Worm (Caenorhabditis elegans): ENCODE measurements around the gene F22B5.4.

Gene F22B5.4

DNA sequence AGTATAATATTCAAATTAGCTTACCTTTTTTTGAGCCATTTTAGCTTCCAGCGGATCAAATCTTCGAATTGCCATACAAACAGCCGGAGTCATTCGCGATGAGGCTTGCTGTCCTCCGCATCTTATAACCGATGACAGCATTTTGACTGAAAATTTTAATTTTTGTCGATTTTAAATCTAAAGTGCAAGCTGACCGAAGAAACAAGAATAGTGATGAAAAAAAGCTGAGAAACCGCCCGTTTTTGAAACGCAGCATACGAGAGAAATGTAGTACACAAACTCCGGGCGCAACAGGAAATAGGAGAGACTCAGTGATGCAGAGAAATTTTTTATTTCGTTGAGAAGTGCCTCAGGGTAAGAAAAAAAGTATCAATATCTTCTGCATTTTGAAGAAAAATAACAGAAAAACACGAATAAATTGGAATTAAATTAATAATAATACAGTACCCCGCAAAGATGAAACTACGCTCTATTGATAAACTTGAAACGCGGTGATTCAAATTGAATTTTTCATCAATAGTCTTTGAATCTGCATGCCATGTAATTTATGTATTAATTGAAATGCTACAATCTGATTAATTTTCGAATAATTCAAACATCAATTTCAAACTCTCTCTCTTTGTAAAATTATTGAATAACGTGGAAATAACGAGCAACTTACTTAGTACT, 33.7 kb downstream of the F22B5.4 start:
- no peak for TF ChIP-seq cnd-1 (tag; optimal IDR thresholded peaks at IDR 0.05)
- TF ChIP-seq sptf-1 (tag; optimal IDR thresholded peaks at IDR 0.05) = no peak
- no peak for TF ChIP-seq elt-1 (tag; optimal IDR thresholded peaks at IDR 0.05; ENCODE audit: borderline replicate concordance, insufficient read depth)
- TF ChIP-seq ces-1 (GFP tag; optimal IDR thresholded peaks at IDR 0.05) = peak; percentile 44
- TF ChIP-seq flh-1 (GFP tag; optimal IDR thresholded peaks at IDR 0.05) = no peak
- no peak for TF ChIP-seq unc-62 (GFP tag; optimal IDR thresholded peaks at IDR 0.05)
- peak; percentile 82 for TF ChIP-seq lsy-2 (tag; optimal IDR thresholded peaks at IDR 0.05)

DNA sequence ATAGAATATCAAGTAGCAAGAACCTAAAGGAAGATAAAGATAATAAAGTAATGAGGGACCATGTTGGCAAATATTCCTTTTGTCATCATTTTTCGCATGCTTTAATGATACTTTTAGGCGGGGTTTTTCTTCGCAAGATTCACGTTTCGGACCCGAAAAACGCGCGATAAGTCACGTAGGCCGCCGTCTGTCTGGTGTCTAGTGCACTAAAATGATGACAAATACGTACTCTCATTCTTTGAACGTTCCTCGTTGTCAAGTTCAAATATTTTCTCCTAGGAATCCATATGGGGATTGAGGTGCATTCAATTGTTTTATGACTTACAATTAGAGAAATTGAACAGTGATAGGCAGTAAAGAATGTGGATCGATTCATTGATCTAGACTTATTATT, 34.3 kb downstream of the F22B5.4 start, which contains the start of gene taap-1:
TSS of gene taap-1 (minus strand) at position 79 of the 394 bp plus-strand sequence.
- TF ChIP-seq ceh-39 (tag; optimal IDR thresholded peaks at IDR 0.05) (no peak), nhr-237 (tag; optimal IDR thresholded peaks at IDR 0.05) (no peak), nhr-76 (tag; optimal IDR thresholded peaks at IDR 0.05) (no peak), nhr-28 (tag; optimal IDR thresholded peaks at IDR 0.05) (no peak), ztf-11 (tag; optimal IDR thresholded peaks at IDR 0.05) (no peak), nhr-2 (tag; optimal IDR thresholded peaks at IDR 0.05) (no peak), mls-2 (tag; optimal IDR thresholded peaks at IDR 0.05) (no peak), tbx-8 (GFP tag; optimal IDR thresholded peaks at IDR 0.05) (no peak), ces-1 (GFP tag; optimal IDR thresholded peaks at IDR 0.05) (no peak), zip-8 (tag; optimal IDR thresholded peaks at IDR 0.05) (no peak), cnd-1 (tag; optimal IDR thresholded peaks at IDR 0.05) (no peak), ceh-83 (GFP tag; optimal IDR thresholded peaks at IDR 0.05) (no peak)

DNA sequence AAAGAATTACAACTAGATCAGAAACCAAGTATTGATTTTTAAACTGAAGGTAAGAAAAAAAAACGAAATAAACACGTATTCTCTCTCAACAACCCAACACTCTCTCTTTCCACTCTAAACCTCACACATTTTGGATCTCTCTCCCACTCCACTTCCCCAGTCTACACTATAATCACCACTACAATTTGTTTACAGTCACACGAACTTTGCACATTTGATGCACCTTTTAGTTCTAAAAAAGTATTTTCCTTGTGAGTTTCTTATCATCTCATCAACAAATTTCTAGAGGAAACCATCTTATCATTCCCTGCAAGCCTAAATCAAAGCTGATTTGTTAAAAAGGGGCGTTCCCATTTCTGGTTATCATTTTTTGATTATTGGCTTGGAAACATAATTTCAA, 35.0 kb downstream of the F22B5.4 start:
- no peak for TF ChIP-seq tbx-8 (GFP tag; optimal IDR thresholded peaks at IDR 0.05)
- TF ChIP-seq hlh-1 (tag; optimal IDR thresholded peaks at IDR 0.05) = no peak
- no peak for TF ChIP-seq ztf-11 (tag; optimal IDR thresholded peaks at IDR 0.05)
- TF ChIP-seq ceh-39 (tag; optimal IDR thresholded peaks at IDR 0.05) = no peak
- no peak for TF ChIP-seq ham-2 (GFP tag; optimal IDR thresholded peaks at IDR 0.05)
- no peak for TF ChIP-seq mab-5 (tag; optimal IDR thresholded peaks at IDR 0.05)
- TF ChIP-seq unc-62 (GFP tag; optimal IDR thresholded peaks at IDR 0.05) = no peak
- TF ChIP-seq mep-1 (tag; optimal IDR thresholded peaks at IDR 0.05) = no peak
- no peak for TF ChIP-seq drap-1 (GFP tag; optimal IDR thresholded peaks at IDR 0.05)
- no peak for TF ChIP-seq blmp-1 (tag; optimal IDR thresholded peaks at IDR 0.05)

DNA sequence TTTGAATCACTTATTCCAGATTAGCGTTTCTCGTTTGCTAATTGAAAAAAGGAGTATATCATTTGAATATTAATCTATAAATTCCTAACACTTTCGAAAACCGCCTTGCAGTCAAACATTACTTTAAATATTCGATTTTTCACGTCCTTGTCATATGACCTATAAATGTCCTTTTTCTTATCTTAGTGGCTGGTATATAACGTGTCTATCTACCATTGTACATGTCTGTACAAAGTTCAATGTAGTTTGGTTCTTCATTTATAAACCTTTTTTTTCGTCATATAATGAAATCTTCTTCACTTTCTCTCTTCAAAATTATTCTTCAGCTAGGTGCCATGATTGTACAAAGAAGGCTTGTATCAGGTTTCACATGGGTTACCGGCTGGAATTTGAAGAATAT, 36.1 kb downstream of the F22B5.4 start, which contains the start of gene gbh-2:
TSS of gene gbh-2 (plus strand) at position 277 of the 400 bp plus-strand sequence.
- no peak for TF ChIP-seq sem-2 (GFP tag; optimal IDR thresholded peaks at IDR 0.05)
- TF ChIP-seq hlh-1 (tag; optimal IDR thresholded peaks at IDR 0.05) = no peak
- TF ChIP-seq bed-3 (GFP tag; optimal IDR thresholded peaks at IDR 0.05) = no peak
- no peak for TF ChIP-seq unc-39 (tag; optimal IDR thresholded peaks at IDR 0.05)
- TF ChIP-seq mab-5 (tag; optimal IDR thresholded peaks at IDR 0.05) = no peak
- no peak for TF ChIP-seq tbx-8 (GFP tag; optimal IDR thresholded peaks at IDR 0.05)
- no peak for TF ChIP-seq ces-1 (GFP tag; optimal IDR thresholded peaks at IDR 0.05)
- TF ChIP-seq M03D4.4 (tag; optimal IDR thresholded peaks at IDR 0.05) = no peak
- no peak for TF ChIP-seq ceh-83 (GFP tag; optimal IDR thresholded peaks at IDR 0.05)
- TF ChIP-seq unc-120 (tag; optimal IDR thresholded peaks at IDR 0.05; ENCODE audit: poor library complexity, severe bottlenecking) = no peak
- TF ChIP-seq mep-1 (tag; optimal IDR thresholded peaks at IDR 0.05) = no peak
- no peak for TF ChIP-seq pha-4 (tag; optimal IDR thresholded peaks at IDR 0.05)
- no peak for TF ChIP-seq sptf-1 (tag; optimal IDR thresholded peaks at IDR 0.05)
- TF ChIP-seq nhr-76 (tag; optimal IDR thresholded peaks at IDR 0.05) = no peak
- TF ChIP-seq elt-1 (tag; optimal IDR thresholded peaks at IDR 0.05; ENCODE audit: borderline replicate concordance, insufficient read depth) = no peak
- no peak for TF ChIP-seq drap-1 (GFP tag; optimal IDR thresholded peaks at IDR 0.05)

DNA sequence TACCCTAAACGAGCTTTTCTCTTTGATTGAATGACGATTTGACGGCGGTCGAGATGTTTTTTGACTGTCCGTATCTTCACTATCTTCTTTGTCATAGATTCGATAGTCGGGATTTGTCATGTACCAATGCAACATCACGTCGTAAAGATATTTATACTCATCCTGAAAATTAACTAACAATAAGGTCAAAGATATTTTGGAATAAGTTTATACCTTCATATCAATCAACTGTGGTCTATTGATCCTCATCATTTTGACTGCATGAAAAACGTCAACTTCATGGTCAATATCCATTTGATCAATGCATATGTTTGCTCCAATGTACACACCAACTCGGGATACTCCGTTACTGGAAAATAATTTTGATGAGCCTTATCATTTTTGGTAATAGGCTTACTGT, 38.6 kb downstream of the F22B5.4 start:
- no peak for TF ChIP-seq lin-32 (GFP tag; optimal IDR thresholded peaks at IDR 0.05)
- TF ChIP-seq ceh-43 (GFP tag; optimal IDR thresholded peaks at IDR 0.05) = no peak
- no peak for TF ChIP-seq ztf-11 (tag; optimal IDR thresholded peaks at IDR 0.05)
- TF ChIP-seq ces-1 (GFP tag; optimal IDR thresholded peaks at IDR 0.05) = no peak
- no peak for TF ChIP-seq blmp-1 (tag; optimal IDR thresholded peaks at IDR 0.05)
- TF ChIP-seq ceh-83 (GFP tag; optimal IDR thresholded peaks at IDR 0.05) = no peak
- TF ChIP-seq elt-1 (tag; optimal IDR thresholded peaks at IDR 0.05; ENCODE audit: borderline replicate concordance, insufficient read depth) = no peak
- no peak for TF ChIP-seq flh-1 (GFP tag; optimal IDR thresholded peaks at IDR 0.05)
- TF ChIP-seq mep-1 (tag; optimal IDR thresholded peaks at IDR 0.05) = no peak
- no peak for TF ChIP-seq mls-2 (tag; optimal IDR thresholded peaks at IDR 0.05)
- TF ChIP-seq pha-4 (tag; optimal IDR thresholded peaks at IDR 0.05) = no peak
- no peak for TF ChIP-seq ceh-39 (tag; optimal IDR thresholded peaks at IDR 0.05)
- no peak for TF ChIP-seq mab-5 (tag; optimal IDR thresholded peaks at IDR 0.05)

All from whole organism, mixed stage, embryonic.